Worm (Caenorhabditis elegans): ENCODE measurements around the gene tag-290.

The tag-290 gene

ce11 chrV:11637191-11637590 is 24.1 kb downstream of the tag-290 start, which contains the start of gene sipa-1:
TSS of gene sipa-1 (minus strand) at chrV:11637291.
- TF ChIP-seq ceh-36 (tag; optimal IDR thresholded peaks at IDR 0.05) = no peak
- no peak for TF ChIP-seq ets-7 (tag; optimal IDR thresholded peaks at IDR 0.05)
- TF ChIP-seq flt-1 (GFP tag; IDR thresholded peaks at IDR 0.05) = no peak
- no peak for TF ChIP-seq tra-4 (tag; optimal IDR thresholded peaks at IDR 0.05)
- TF ChIP-seq B0310.2 (tag; optimal IDR thresholded peaks at IDR 0.05) = no peak
- TF ChIP-seq aly-1 (tag; optimal IDR thresholded peaks at IDR 0.05) = no peak
- no peak for TF ChIP-seq tbx-11 (GFP tag; IDR thresholded peaks at IDR 0.05)
- no peak for TF ChIP-seq pes-1 (GFP tag; IDR thresholded peaks at IDR 0.05)
- no peak for TF ChIP-seq hmg-4 (GFP tag; optimal IDR thresholded peaks at IDR 0.05)
- TF ChIP-seq sea-1 (GFP tag; conservative IDR thresholded peaks at IDR 0.05) = no peak

- TF ChIP-seq hnd-1 (tag; optimal IDR thresholded peaks at IDR 0.05) = no peak
- no peak for TF ChIP-seq ceh-13 (GFP tag; optimal IDR thresholded peaks at IDR 0.05)
- TF ChIP-seq ceh-36 (tag; optimal IDR thresholded peaks at IDR 0.05) = peak; percentile 15
- TF ChIP-seq sea-1 (GFP tag; conservative IDR thresholded peaks at IDR 0.05) = no peak
Measured at ce11 chrV:11638634-11639117, 25.6 kb downstream of the tag-290 start.

- no peak for TF ChIP-seq flt-1 (GFP tag; IDR thresholded peaks at IDR 0.05)
Measured at ce11 chrV:11641298-11641787, 28.2 kb downstream of the tag-290 start.

- TF ChIP-seq tbx-37 (GFP tag; conservative IDR thresholded peaks at IDR 0.05) = peak; percentile 77
- TF ChIP-seq F13C5.2 (tag; optimal IDR thresholded peaks at IDR 0.05) = no peak
- TF ChIP-seq ceh-36 (tag; optimal IDR thresholded peaks at IDR 0.05) = no peak
- 0 out of 2 replicates have a peak, but pooled peaks have one; percentile 48 for TF ChIP-seq pes-1 (GFP tag; IDR thresholded peaks at IDR 0.05)
- no peak for TF ChIP-seq B0310.2 (tag; optimal IDR thresholded peaks at IDR 0.05)
Measured at ce11 chrV:11644166-11644565, 31.1 kb downstream of the tag-290 start, which contains the start of gene bir-1. TSS of gene bir-1 (plus strand) at chrV:11644477.

- no peak for TF ChIP-seq ama-1 (optimal IDR thresholded peaks at IDR 0.05)
- TF ChIP-seq scrt-1 (GFP tag; IDR thresholded peaks at IDR 0.05) = no peak
- no peak for TF ChIP-seq aly-1 (tag; optimal IDR thresholded peaks at IDR 0.05)
- no peak for TF ChIP-seq sea-1 (GFP tag; conservative IDR thresholded peaks at IDR 0.05)
- no peak for TF ChIP-seq tra-4 (tag; optimal IDR thresholded peaks at IDR 0.05)
- no peak for TF ChIP-seq flt-1 (GFP tag; IDR thresholded peaks at IDR 0.05)
- no peak for TF ChIP-seq tbx-37 (GFP tag; conservative IDR thresholded peaks at IDR 0.05)
- TF ChIP-seq tbx-11 (GFP tag; IDR thresholded peaks at IDR 0.05) = no peak
- no peak for TF ChIP-seq ceh-13 (GFP tag; optimal IDR thresholded peaks at IDR 0.05)
- TF ChIP-seq F13C5.2 (tag; optimal IDR thresholded peaks at IDR 0.05) = no peak
- no peak for TF ChIP-seq hmbx-1 (tag; optimal IDR thresholded peaks at IDR 0.05)
- no peak for TF ChIP-seq ets-7 (tag; optimal IDR thresholded peaks at IDR 0.05)
Measured at ce11 chrV:11645244-11645643, 32.1 kb downstream of the tag-290 start, which contains the start of gene skp-1. TSS of gene skp-1 (plus strand) at chrV:11645481.

ce11 chrV:11647821-11648220 is 34.7 kb downstream of the tag-290 start:
- TF ChIP-seq hmg-4 (GFP tag; optimal IDR thresholded peaks at IDR 0.05) = no peak
- no peak for TF ChIP-seq scrt-1 (GFP tag; IDR thresholded peaks at IDR 0.05)
- no peak for TF ChIP-seq hmbx-1 (tag; optimal IDR thresholded peaks at IDR 0.05)
- no peak for TF ChIP-seq ceh-13 (GFP tag; optimal IDR thresholded peaks at IDR 0.05)
- TF ChIP-seq pes-1 (GFP tag; IDR thresholded peaks at IDR 0.05) = no peak
- TF ChIP-seq ets-7 (tag; optimal IDR thresholded peaks at IDR 0.05) = no peak
- TF ChIP-seq tbx-37 (GFP tag; conservative IDR thresholded peaks at IDR 0.05) = no peak
- no peak for TF ChIP-seq tbx-11 (GFP tag; IDR thresholded peaks at IDR 0.05)
- no peak for TF ChIP-seq F13C5.2 (tag; optimal IDR thresholded peaks at IDR 0.05)
- TF ChIP-seq aly-1 (tag; optimal IDR thresholded peaks at IDR 0.05) = no peak
- no peak for TF ChIP-seq hnd-1 (tag; optimal IDR thresholded peaks at IDR 0.05)
- TF ChIP-seq tra-4 (tag; optimal IDR thresholded peaks at IDR 0.05) = no peak
- no peak for TF ChIP-seq sea-1 (GFP tag; conservative IDR thresholded peaks at IDR 0.05)
- TF ChIP-seq flt-1 (GFP tag; IDR thresholded peaks at IDR 0.05) = no peak
- TF ChIP-seq ama-1 (optimal IDR thresholded peaks at IDR 0.05) = no peak
- TF ChIP-seq ceh-36 (tag; optimal IDR thresholded peaks at IDR 0.05) = no peak
- no peak for TF ChIP-seq B0310.2 (tag; optimal IDR thresholded peaks at IDR 0.05)

- TF ChIP-seq F13C5.2 (tag; optimal IDR thresholded peaks at IDR 0.05) (no peak), pes-1 (GFP tag; IDR thresholded peaks at IDR 0.05) (no peak), ceh-36 (tag; optimal IDR thresholded peaks at IDR 0.05) (no peak), hnd-1 (tag; optimal IDR thresholded peaks at IDR 0.05) (no peak), ama-1 (optimal IDR thresholded peaks at IDR 0.05) (no peak), tbx-11 (GFP tag; IDR thresholded peaks at IDR 0.05) (no peak), hmg-4 (GFP tag; optimal IDR thresholded peaks at IDR 0.05) (no peak)
Measured at ce11 chrV:11648435-11648834, 35.3 kb downstream of the tag-290 start.

- no peak for TF ChIP-seq hmbx-1 (tag; optimal IDR thresholded peaks at IDR 0.05)
- no peak for TF ChIP-seq B0310.2 (tag; optimal IDR thresholded peaks at IDR 0.05)
- no peak for TF ChIP-seq aly-1 (tag; optimal IDR thresholded peaks at IDR 0.05)
- no peak for TF ChIP-seq ama-1 (optimal IDR thresholded peaks at IDR 0.05)
- TF ChIP-seq tra-4 (tag; optimal IDR thresholded peaks at IDR 0.05) = no peak
Measured at ce11 chrV:11649254-11649653, 36.1 kb downstream of the tag-290 start.

- TF ChIP-seq tbx-11 (GFP tag; IDR thresholded peaks at IDR 0.05) = no peak
- TF ChIP-seq hmg-4 (GFP tag; optimal IDR thresholded peaks at IDR 0.05) = no peak
- TF ChIP-seq flt-1 (GFP tag; IDR thresholded peaks at IDR 0.05) = no peak
- TF ChIP-seq tbx-37 (GFP tag; conservative IDR thresholded peaks at IDR 0.05) = no peak
- no peak for TF ChIP-seq ets-7 (tag; optimal IDR thresholded peaks at IDR 0.05)
- no peak for TF ChIP-seq ceh-13 (GFP tag; optimal IDR thresholded peaks at IDR 0.05)
- no peak for TF ChIP-seq hnd-1 (tag; optimal IDR thresholded peaks at IDR 0.05)
- no peak for TF ChIP-seq F13C5.2 (tag; optimal IDR thresholded peaks at IDR 0.05)
- TF ChIP-seq sea-1 (GFP tag; conservative IDR thresholded peaks at IDR 0.05) = no peak
- no peak for TF ChIP-seq ama-1 (optimal IDR thresholded peaks at IDR 0.05)
- TF ChIP-seq B0310.2 (tag; optimal IDR thresholded peaks at IDR 0.05) = no peak
- TF ChIP-seq scrt-1 (GFP tag; IDR thresholded peaks at IDR 0.05) = no peak
- no peak for TF ChIP-seq pes-1 (GFP tag; IDR thresholded peaks at IDR 0.05)
- TF ChIP-seq ceh-36 (tag; optimal IDR thresholded peaks at IDR 0.05) = no peak
- TF ChIP-seq hmbx-1 (tag; optimal IDR thresholded peaks at IDR 0.05) = no peak
- no peak for TF ChIP-seq tra-4 (tag; optimal IDR thresholded peaks at IDR 0.05)
- no peak for TF ChIP-seq aly-1 (tag; optimal IDR thresholded peaks at IDR 0.05)
Measured at ce11 chrV:11650720-11651119, 37.6 kb downstream of the tag-290 start, which contains the start of gene zip-10. TSS of gene zip-10 (minus strand) at chrV:11650762.

Measured in whole organism, early embryonic.